Worm (Caenorhabditis elegans) whole organism, early embryonic: ENCODE data around the gene F56B3.4.
A peak's percentile ranks its signal among the peaks of the same experiment; 100 is the strongest.

Experiments
- F13C5.2 ChIP-seq: sonication (generic microtip); optimal IDR thresholded peaks from 2 replicates; lab custom pipeline; 2017; ENCODE audit warnings: mild to moderate bottlenecking, missing genetic modification characterization, inconsistent platforms, missing compliant biosample characterization
- aly-1 ChIP-seq: sonication (generic microtip); optimal IDR thresholded peaks from 2 replicates; lab custom pipeline; 2016; ENCODE audit warnings: missing genetic modification characterization, missing compliant biosample characterization
- ama-1 ChIP-seq: fragments of 150-350 bp; optimal IDR thresholded peaks from 2 replicates; lab custom pipeline; 2014
- sea-1 ChIP-seq: fragments of 200-800 bp; sonication (Bioruptor generic); conservative IDR thresholded peaks from 2 replicates; pipeline ENCODE4 v1.3.6; 2022; ENCODE audit warnings: missing genetic modification characterization, missing compliant biosample characterization
- tbx-37 ChIP-seq: fragments of 200-800 bp; sonication (Bioruptor generic); conservative IDR thresholded peaks from 2 replicates; pipeline ENCODE4 v1.3.6; 2022; ENCODE audit warnings: missing genetic modification reagents, missing genetic modification characterization, missing compliant biosample characterization

ce11 chrIV:828427-828826 is 34.4 kb upstream of the F56B3.4 start:
- TF ChIP-seq aly-1: no peak
- no peak for TF ChIP-seq tbx-37 (GFP tag; lab: Robert Waterston, UW)
- TF ChIP-seq F13C5.2: peak; percentile 22
- TF ChIP-seq sea-1: no peak
- TF ChIP-seq ama-1 (lab: Kevin White, UChicago): no peak
